Fruit fly (Drosophila melanogaster) whole organism: Measurements from ENCODE around the gene Pcif1.

ENCODE experiments used
- CG8478 ChIP-seq: fragments of >200 bp; optimal IDR thresholded peaks from 2 replicates; lab custom pipeline; 2018; ENCODE audit warnings: inconsistent platforms
- Dll ChIP-seq: fragments of >200 bp; optimal IDR thresholded peaks from 2 replicates; lab custom pipeline; 2017
- EcR ChIP-seq, 2 experiments: fragments of >200 bp; optimal IDR thresholded peaks; 2 replicates each; lab custom pipeline; 2017; ENCODE audit warnings: missing biosample characterization in 2 of 2, missing genetic modification characterization in 2 of 2, missing genetic modification reagents in 2 of 2
- pan ChIP-seq: fragments of >200 bp; optimal IDR thresholded peaks from 2 replicates; lab custom pipeline; 2017
- psq ChIP-seq: fragments of >200 bp; optimal IDR thresholded peaks from 2 replicates; lab custom pipeline; 2017
- usp ChIP-seq: fragments of >200 bp; optimal IDR thresholded peaks from 2 replicates; lab custom pipeline; 2017; ENCODE audit warnings: missing biosample characterization, missing genetic modification characterization, mixed read lengths

The Pcif1 gene

dm6 chr3L:20748577-20748976 lies 37.4 kb downstream of the Pcif1 start:
- TF ChIP-seq psq (lab: Kevin White, UChicago): no peak
- no peak for TF ChIP-seq EcR (GFP tag; optimal IDR thresholded peaks at IDR 0.05; lab: Kevin White, UChicago)
- TF ChIP-seq usp: no peak
- no peak for TF ChIP-seq Dll (lab: Kevin White, UChicago)
- no peak for TF ChIP-seq CG8478 (lab: Kevin White, UChicago)
- TF ChIP-seq pan: no peak

- TF ChIP-seq pan: no peak
- no peak for TF ChIP-seq CG8478 (lab: Kevin White, UChicago)
- no peak for TF ChIP-seq EcR (GFP tag; optimal IDR thresholded peaks at IDR 0.05; lab: Kevin White, UChicago)
- no peak for TF ChIP-seq Dll (lab: Kevin White, UChicago)
- no peak for TF ChIP-seq psq (lab: Kevin White, UChicago)
- TF ChIP-seq usp: no peak
Measured at dm6 chr3L:20747299-20747925, 38.6 kb downstream of the Pcif1 start.

dm6 chr3L:20739414-20739813 lies 46.6 kb downstream of the Pcif1 start, which contains the start of gene Gr77a:
TSS of gene Gr77a (minus strand) at chr3L:20739430.
- TF ChIP-seq pan: no peak
- TF ChIP-seq psq (lab: Kevin White, UChicago): no peak
- no peak for TF ChIP-seq EcR (GFP tag; optimal IDR thresholded peaks at IDR 0.05; lab: Kevin White, UChicago)
- no peak for TF ChIP-seq Dll (lab: Kevin White, UChicago)
- TF ChIP-seq usp: no peak
- TF ChIP-seq CG8478 (lab: Kevin White, UChicago): no peak

- no peak for TF ChIP-seq usp
- TF ChIP-seq Dll (lab: Kevin White, UChicago): no peak
- TF ChIP-seq EcR (GFP tag; optimal IDR thresholded peaks at IDR 0.05; lab: Kevin White, UChicago): no peak
- no peak for TF ChIP-seq psq (lab: Kevin White, UChicago)
- no peak for TF ChIP-seq pan
- TF ChIP-seq CG8478 (lab: Kevin White, UChicago): no peak
Measured at dm6 chr3L:20737346-20737745, 48.7 kb downstream of the Pcif1 start.

DNA sequence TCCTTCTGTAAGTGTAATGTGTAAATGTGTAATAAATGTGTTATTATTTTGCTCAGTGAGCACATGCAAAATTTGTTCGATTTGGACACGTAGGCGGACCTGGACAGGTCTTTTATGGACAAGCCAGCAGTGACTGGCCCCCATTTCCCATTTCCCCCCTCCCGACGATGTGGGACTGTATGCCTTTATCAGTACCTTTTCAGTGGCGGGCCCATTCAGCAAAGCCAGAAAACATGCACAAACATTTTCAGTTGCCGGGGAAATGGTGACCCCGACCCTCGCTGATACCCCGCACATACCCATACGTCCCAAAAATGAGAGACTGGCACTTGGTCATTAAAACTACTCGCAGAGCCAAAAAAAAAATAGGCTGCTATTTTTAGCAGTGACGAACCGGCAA lies 49.7 kb downstream of the Pcif1 start:
- TF ChIP-seq Dll (lab: Kevin White, UChicago) (no peak), CG8478 (lab: Kevin White, UChicago) (no peak), usp (no peak), psq (lab: Kevin White, UChicago) (no peak), EcR (GFP tag; optimal IDR thresholded peaks at IDR 0.05; lab: Kevin White, UChicago) (no peak), pan (no peak)

DNA sequence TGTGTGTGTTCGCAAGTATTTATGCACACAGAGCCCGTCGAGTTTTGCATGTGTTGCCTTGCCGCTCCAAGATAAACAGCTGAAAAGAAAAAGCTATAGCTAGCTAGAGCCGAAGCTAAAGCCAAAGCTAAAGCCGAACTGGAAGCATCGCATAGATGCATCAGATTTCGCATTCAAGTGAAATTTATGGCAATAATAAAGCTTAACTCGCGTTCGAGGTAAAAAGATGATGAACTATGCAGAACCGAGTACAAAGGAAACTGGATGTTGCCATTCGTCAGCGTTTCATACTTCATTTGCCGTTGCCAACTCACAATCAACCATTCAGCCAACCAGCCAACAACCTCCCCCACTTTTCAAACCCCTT lies 51.8 kb downstream of the Pcif1 start:
- TF ChIP-seq EcR (GFP tag; optimal IDR thresholded peaks at IDR 0.05; lab: Kevin White, UChicago) (no peak), CG8478 (lab: Kevin White, UChicago) (no peak), usp (no peak), pan (no peak), Dll (lab: Kevin White, UChicago) (no peak), psq (lab: Kevin White, UChicago) (no peak)

DNA sequence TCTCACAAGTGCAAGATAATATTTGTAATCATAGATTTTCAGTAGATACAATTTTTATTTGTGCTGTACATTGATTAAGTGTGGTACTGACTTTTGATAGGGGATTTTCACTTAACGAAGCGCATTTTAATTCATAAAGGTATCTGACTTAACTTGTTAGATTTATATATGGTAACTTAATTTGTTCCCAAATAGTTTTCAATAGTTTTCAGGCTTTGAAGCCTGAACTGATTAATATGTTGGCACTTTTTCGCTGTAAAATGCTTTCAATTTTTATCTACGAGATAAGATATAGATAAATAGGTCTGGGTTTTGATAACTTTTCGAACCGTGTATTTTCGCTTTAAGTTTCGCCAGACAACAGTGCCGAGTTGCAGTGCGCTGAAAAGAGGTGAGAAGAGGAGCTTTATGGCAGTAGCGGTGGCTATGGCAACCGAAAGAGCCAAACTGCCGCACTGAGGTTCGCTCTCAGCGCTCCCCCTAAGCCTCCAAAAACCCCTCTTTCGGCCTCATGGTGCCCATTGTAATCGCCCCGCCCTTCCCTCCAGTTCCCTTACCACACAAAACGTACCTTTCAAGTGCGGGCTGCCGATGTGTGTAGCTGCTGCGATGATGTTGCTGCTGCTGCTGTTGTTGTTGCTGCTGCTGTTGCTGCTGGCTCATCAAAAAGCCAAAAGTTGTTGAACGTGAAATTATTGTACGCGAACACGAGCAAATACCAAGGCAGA lies 52.3 kb downstream of the Pcif1 start:
- TF ChIP-seq Dll (lab: Kevin White, UChicago) (no peak), usp (no peak), EcR (GFP tag; optimal IDR thresholded peaks at IDR 0.05; lab: Kevin White, UChicago) (no peak), psq (lab: Kevin White, UChicago) (no peak), CG8478 (lab: Kevin White, UChicago) (no peak), pan (no peak)

dm6 chr3L:20732492-20732891 lies 53.5 kb downstream of the Pcif1 start:
- TF ChIP-seq pan: no peak
- TF ChIP-seq EcR (GFP tag; optimal IDR thresholded peaks at IDR 0.05; lab: Kevin White, UChicago): no peak
- TF ChIP-seq psq (lab: Kevin White, UChicago): no peak
- TF ChIP-seq usp: no peak
- TF ChIP-seq Dll (lab: Kevin White, UChicago): no peak
- no peak for TF ChIP-seq CG8478 (lab: Kevin White, UChicago)
